Fruit fly (Drosophila melanogaster): ENCODE results near the gene vn.

vn gene

DNA sequence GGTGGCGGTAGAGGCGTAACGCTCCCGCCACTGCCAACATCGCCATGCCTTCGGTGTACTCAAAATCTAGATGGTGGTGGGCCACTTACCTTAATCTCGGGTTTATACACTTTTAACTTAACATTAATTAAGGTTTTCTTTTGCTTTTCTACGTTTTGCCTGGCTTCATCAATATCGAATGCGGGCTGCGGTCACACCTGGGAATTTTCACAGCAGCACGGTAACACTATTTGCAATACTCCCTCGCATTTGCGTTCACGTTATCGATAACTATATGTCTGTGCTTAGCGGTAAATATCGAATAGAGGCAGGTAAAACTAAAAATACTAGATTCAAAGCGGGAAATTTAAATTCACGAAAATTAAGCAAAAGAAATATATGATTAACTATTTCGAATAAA, 51.5 kb downstream of the vn start, which contains the start of gene Bre1 (continued):
- TF ChIP-seq CG6683 (GFP tag; optimal IDR thresholded peaks at IDR 0.05) (no peak), toy (GFP tag; IDR thresholded peaks at IDR 0.05) (no peak), TFAM (GFP tag; optimal IDR thresholded peaks at IDR 0.05) (no peak), Bgb (GFP tag; IDR thresholded peaks at IDR 0.05; ENCODE audit: partially characterized antibody) (peak; percentile 77), CG4424 (GFP tag; optimal IDR thresholded peaks at IDR 0.05) (no peak), CG12942 (GFP tag; optimal IDR thresholded peaks at IDR 0.05) (no peak), CG31441 (GFP tag; IDR thresholded peaks at IDR 0.05) (no peak), wdn (GFP tag; IDR thresholded peaks at IDR 0.05) (no peak), bowl (GFP tag; IDR thresholded peaks at IDR 0.05) (no peak), dmrt99B (tag; optimal IDR thresholded peaks at IDR 0.05) (no peak), CG30020 (tag; optimal IDR thresholded peaks at IDR 0.05) (no peak), CG7928 (GFP tag; optimal IDR thresholded peaks at IDR 0.05) (no peak), Dfd (GFP tag; optimal IDR thresholded peaks at IDR 0.05) (no peak), rib (GFP tag; IDR thresholded peaks at IDR 0.05) (no peak), CG2199 (GFP tag; IDR thresholded peaks at IDR 0.05) (no peak), vfl (GFP tag; optimal IDR thresholded peaks at IDR 0.05) (no peak), trh (GFP tag; optimal IDR thresholded peaks at IDR 0.05) (no peak), fd64A (GFP tag; optimal IDR thresholded peaks at IDR 0.05) (no peak), fru (optimal IDR thresholded peaks at IDR 0.05) (no peak), dan (GFP tag; IDR thresholded peaks at IDR 0.05) (no peak), CoRest (tag; optimal IDR thresholded peaks at IDR 0.05) (peak; percentile 24), otp (GFP tag; IDR thresholded peaks at IDR 0.05) (no peak), Dbx (GFP tag; IDR thresholded peaks at IDR 0.05) (0 out of 3 replicates have a peak, but pooled peaks have one; percentile 15), E2f2 (GFP tag; IDR thresholded peaks at IDR 0.05) (peak; percentile 97), CG11456 (GFP tag; IDR thresholded peaks at IDR 0.05) (no peak), repo (GFP tag; optimal IDR thresholded peaks at IDR 0.05) (no peak), Blimp-1 (GFP tag; optimal IDR thresholded peaks at IDR 0.05) (no peak), ttk (GFP tag; IDR thresholded peaks at IDR 0.05) (no peak), Taf1 (GFP tag; IDR thresholded peaks at IDR 0.05) (no peak), gfzf (GFP tag; optimal IDR thresholded peaks at IDR 0.05) (peak; percentile 94), Camta (GFP tag; optimal IDR thresholded peaks at IDR 0.05) (no peak), CG32532 (GFP tag; IDR thresholded peaks at IDR 0.05) (no peak), CG3407 (GFP tag; optimal IDR thresholded peaks at IDR 0.05) (no peak), odd (GFP tag; optimal IDR thresholded peaks at IDR 0.05) (no peak), Hmx (GFP tag; optimal IDR thresholded peaks at IDR 0.05) (no peak), hth (optimal IDR thresholded peaks at IDR 0.05) (no peak), CG33557 (GFP tag; optimal IDR thresholded peaks at IDR 0.05) (no peak), Ets97D (GFP tag; optimal IDR thresholded peaks at IDR 0.05) (peak; percentile 73), bab2 (GFP tag; optimal IDR thresholded peaks at IDR 0.05) (no peak), mam (GFP tag; optimal IDR thresholded peaks at IDR 0.05) (no peak), CG8388 (GFP tag; optimal IDR thresholded peaks at IDR 0.05) (no peak), MTF-1 (GFP tag; optimal IDR thresholded peaks at IDR 0.05; ENCODE audit: borderline replicate concordance) (no peak), CG11560 (tag; IDR thresholded peaks at IDR 0.05) (peak; percentile 97), insv (GFP tag; optimal IDR thresholded peaks at IDR 0.05) (no peak), zfh2 (GFP tag; optimal IDR thresholded peaks at IDR 0.05) (no peak), eve (GFP tag; optimal IDR thresholded peaks at IDR 0.05) (no peak), CrebB (tag; optimal IDR thresholded peaks at IDR 0.05) (no peak), CG2116 (GFP tag; optimal IDR thresholded peaks at IDR 0.05) (peak; percentile 87), Sox102F (GFP tag; optimal IDR thresholded peaks at IDR 0.05) (no peak), hb (GFP tag; IDR thresholded peaks at IDR 0.05; ENCODE audit: partially characterized antibody) (0 out of 3 replicates have a peak, but pooled peaks have one; percentile 55), CG17359 (tag; optimal IDR thresholded peaks at IDR 0.05) (no peak), Sin3A (optimal IDR thresholded peaks at IDR 0.05) (peak; percentile 74), CG6813 (GFP tag; optimal IDR thresholded peaks at IDR 0.05) (no peak)

All from whole organism, embryonic.